Worm (Caenorhabditis elegans): Measurements from ENCODE around the gene F46C3.2.

Gene F46C3.2

ce11 chrX:11414837-11415550, 3.6 kb downstream of the F46C3.2 start, which contains the start of gene pek-1 (continued):
- TF ChIP-seq nhr-77 (tag; optimal IDR thresholded peaks at IDR 0.05) (peak; percentile 3), lir-3 (tag; optimal IDR thresholded peaks at IDR 0.05) (no peak), aha-1 (tag) (peak; percentile 84), F49E8.2 (tag; optimal IDR thresholded peaks at IDR 0.05; ENCODE audit: borderline replicate concordance) (no peak), daf-19 (GFP tag; conservative IDR thresholded peaks at IDR 0.05) (no peak)

ce11 chrX:11411675-11412074, 6.9 kb downstream of the F46C3.2 start:
- peak; percentile 92 for TF ChIP-seq aha-1 (tag)
- TF ChIP-seq snpc-4 (tag; optimal IDR thresholded peaks at IDR 0.05), result no peak
- TF ChIP-seq unc-62 (GFP tag; optimal IDR thresholded peaks at IDR 0.05 in 1 of 2), result peak in 1 of 2 experiments; percentile 24
- no peak for TF ChIP-seq unc-62 (tag; optimal IDR thresholded peaks at IDR 0.05)

ce11 chrX:11409457-11409856, 9.1 kb downstream of the F46C3.2 start:
- TF ChIP-seq nhr-111 (GFP tag; optimal IDR thresholded peaks at IDR 0.05), result no peak
- no peak for TF ChIP-seq vab-7 (GFP tag; IDR thresholded peaks at IDR 0.05)
- TF ChIP-seq F44E2.7 (GFP tag; IDR thresholded peaks at IDR 0.05), result no peak
- no peak for TF ChIP-seq madf-9 (GFP tag; conservative IDR thresholded peaks at IDR 0.05)
- TF ChIP-seq Y105C5A.15 (GFP tag; IDR thresholded peaks at IDR 0.05), result no peak
- no peak for TF ChIP-seq ces-1 (GFP tag; optimal IDR thresholded peaks at IDR 0.05)
- no peak for TF ChIP-seq unc-39 (tag; optimal IDR thresholded peaks at IDR 0.05)
- 0 out of 2 replicates have a peak, but pooled peaks have one; percentile 12 for TF ChIP-seq lin-38 (GFP tag; IDR thresholded peaks at IDR 0.05)
- TF ChIP-seq mep-1 (tag; optimal IDR thresholded peaks at IDR 0.05), result no peak
- no peak for TF ChIP-seq nhr-25 (tag; optimal IDR thresholded peaks at IDR 0.05; ENCODE audit: borderline replicate concordance, insufficient read depth)
- no peak for TF ChIP-seq spr-3 (GFP tag; optimal IDR thresholded peaks at IDR 0.05)
- no peak for TF ChIP-seq nhr-237 (tag; optimal IDR thresholded peaks at IDR 0.05)
- no peak for TF ChIP-seq nhr-41 (GFP tag; IDR thresholded peaks at IDR 0.05)
- peak; percentile 41; the same call in 1 of the 2 replicates for TF ChIP-seq ceh-20 (GFP tag; IDR thresholded peaks at IDR 0.05)
- TF ChIP-seq lin-13 (GFP tag; optimal IDR thresholded peaks at IDR 0.05), result no peak
- TF ChIP-seq nhr-48 (tag; optimal IDR thresholded peaks at IDR 0.05), result peak; percentile 20
- no peak for TF ChIP-seq ZK546.5 (tag; optimal IDR thresholded peaks at IDR 0.05)
- TF ChIP-seq mdt-29 (GFP tag; IDR thresholded peaks at IDR 0.05), result peak; percentile 47; the same call in 1 of the 2 replicates
- no peak for TF ChIP-seq egl-43 (GFP tag; IDR thresholded peaks at IDR 0.05)
- TF ChIP-seq daf-8 (GFP tag; IDR thresholded peaks at IDR 0.05), result no peak
- TF ChIP-seq lin-29 (GFP tag; IDR thresholded peaks at IDR 0.05), result no peak
- TF ChIP-seq jun-1 (tag; optimal IDR thresholded peaks at IDR 0.05), result no peak
- TF ChIP-seq ama-1 (optimal IDR thresholded peaks at IDR 0.05), result no peak
- TF ChIP-seq sdz-12 (GFP tag; optimal IDR thresholded peaks at IDR 0.05), result peak; percentile 29
- no peak for TF ChIP-seq rbr-2 (tag; optimal IDR thresholded peaks at IDR 0.05)
- no peak for TF ChIP-seq ztf-11 (tag; optimal IDR thresholded peaks at IDR 0.05)
- no peak for TF ChIP-seq set-16 (GFP tag; IDR thresholded peaks at IDR 0.05)
- TF ChIP-seq nhr-10 (tag; optimal IDR thresholded peaks at IDR 0.05), result no peak
- TF ChIP-seq tag-97 (GFP tag; IDR thresholded peaks at IDR 0.05), result no peak
- TF ChIP-seq daf-19 (GFP tag; conservative IDR thresholded peaks at IDR 0.05), result no peak
- no peak for TF ChIP-seq dpl-1 (GFP tag; optimal IDR thresholded peaks at IDR 0.05)
- TF ChIP-seq egl-27 (tag; optimal IDR thresholded peaks at IDR 0.05), result no peak
- no peak for TF ChIP-seq saeg-2 (GFP tag; IDR thresholded peaks at IDR 0.05)
- no peak for TF ChIP-seq lir-3 (tag; optimal IDR thresholded peaks at IDR 0.05)
- peak; percentile 8 for TF ChIP-seq mxl-3 (GFP tag; optimal IDR thresholded peaks at IDR 0.05)
- no peak for TF ChIP-seq F26F4.8 (GFP tag; conservative IDR thresholded peaks at IDR 0.05)
- TF ChIP-seq nhr-77 (tag; optimal IDR thresholded peaks at IDR 0.05), result peak; percentile 59
- no peak for TF ChIP-seq arid-1 (GFP tag; conservative IDR thresholded peaks at IDR 0.05)
- TF ChIP-seq zip-11 (GFP tag; IDR thresholded peaks at IDR 0.05), result no peak
- peak; percentile 32 for TF ChIP-seq nhr-102 (tag; optimal IDR thresholded peaks at IDR 0.05)
- TF ChIP-seq ctbp-1 (GFP tag; IDR thresholded peaks at IDR 0.05), result no peak
- peak; percentile 84 for TF ChIP-seq dve-1 (tag; optimal IDR thresholded peaks at IDR 0.05; ENCODE audit: insufficient read depth)

All from whole organism, L4 larva.